Comparison of ENCODE assay signal across 3 worm cellular contexts in the genomic region with DNA sequence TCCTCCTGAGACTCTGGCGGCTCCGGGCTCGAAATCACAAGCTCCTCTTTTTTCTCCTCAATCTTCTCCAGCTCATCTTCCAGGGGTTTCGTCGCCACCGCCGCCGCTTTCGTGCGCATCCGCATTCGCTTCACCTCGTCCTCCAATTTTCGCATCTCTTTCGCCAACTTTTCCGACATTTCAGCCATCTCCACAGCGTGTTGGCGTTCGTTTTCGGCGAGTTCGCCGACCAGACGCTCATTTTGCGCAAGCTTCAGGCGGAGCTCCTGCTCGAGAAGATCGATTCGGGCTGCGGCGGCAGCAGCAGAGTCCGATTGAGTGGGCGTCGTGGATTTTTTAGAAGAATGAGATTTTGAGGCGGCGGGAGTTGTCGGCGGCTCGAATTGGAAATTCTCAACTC.
TF ChIP-seq lines count a peak whose summit lies in the region.

No protein-coding gene starts in this region.

TF ChIP-seq in whole organism, L4 larva, 104 proteins besides CTCF, POLR2A, EP300 and RAD21:
- TF ChIP-seq dmd-8 (GFP tag; IDR thresholded peaks at IDR 0.05; lab: Robert Waterston, UW) (no peak), unc-130 (GFP tag; optimal IDR thresholded peaks at IDR 0.05; lab: Kevin White, UChicago) (no peak), set-16 (GFP tag; IDR thresholded peaks at IDR 0.05; lab: Robert Waterston, UW) (peak; percentile 91)

TF ChIP-seq in whole organism, late embryonic, 69 proteins besides CTCF, POLR2A, EP300 and RAD21:
- TF ChIP-seq elt-4 (tag; optimal IDR thresholded peaks at IDR 0.05; lab: Kevin White, UChicago) (peak; percentile 89), ceh-34 (tag; optimal IDR thresholded peaks at IDR 0.05; lab: Kevin White, UChicago) (no peak), T23F11.4 (GFP tag; optimal IDR thresholded peaks at IDR 0.05; lab: Kevin White, UChicago) (no peak)

TF ChIP-seq in whole organism, young adult, 124 proteins besides CTCF, POLR2A, EP300 and RAD21:
- TF ChIP-seq dox-1 (GFP tag; IDR thresholded peaks at IDR 0.05; lab: Robert Waterston, UW), result no peak; the same call in 1 of the 2 replicates
- no peak for TF ChIP-seq lin-26 (GFP tag; IDR thresholded peaks at IDR 0.05; lab: Robert Waterston, UW)
- peak; percentile 71; the same call in 1 of the 2 replicates for TF ChIP-seq egrh-3 (GFP tag; IDR thresholded peaks at IDR 0.05; lab: Robert Waterston, UW)
- TF ChIP-seq B0336.3 (GFP tag; IDR thresholded peaks at IDR 0.05; lab: Robert Waterston, UW), result no peak
- no peak for TF ChIP-seq nhr-90 (tag; optimal IDR thresholded peaks at IDR 0.05; lab: Kevin White, UChicago)
- TF ChIP-seq madf-10 (tag; optimal IDR thresholded peaks at IDR 0.05; lab: Kevin White, UChicago), result no peak
- TF ChIP-seq zfh-2 (GFP tag; conservative IDR thresholded peaks at IDR 0.05; lab: Robert Waterston, UW), result peak; percentile 88
